Fruit fly (Drosophila melanogaster) whole organism, embryonic: ENCODE data around the gene Cerk.

Source experiments
- Aef1 ChIP-seq: fragments of 200-800 bp; sonication (Bioruptor generic); IDR thresholded peaks from 3 replicates; pipeline ENCODE4 v1.3.6; 2022; ENCODE audit warnings: missing biosample characterization, missing genetic modification characterization
- Awh ChIP-seq: fragments of 200-800 bp; sonication (Bioruptor generic); IDR thresholded peaks from 2 replicates; pipeline ENCODE4, ENCODE4 v1.3.6; 2022; ENCODE audit warnings: missing biosample characterization, missing genetic modification characterization
- B-H1 ChIP-seq: fragments of 200-800 bp; sonication (Bioruptor generic); IDR thresholded peaks from 3 replicates; pipeline ENCODE4 v1.3.6; 2022; ENCODE audit warnings: missing biosample characterization, missing genetic modification characterization
- Blimp-1 ChIP-seq: fragments of 200-800 bp; sonication (Bioruptor generic); optimal IDR thresholded peaks from 3 replicates; lab custom pipeline; 2018; ENCODE audit warnings: missing biosample characterization, missing genetic modification characterization, mild to moderate bottlenecking, moderate library complexity, missing genetic modification reagents
- CG10543 ChIP-seq: fragments of 200-800 bp; sonication (Bioruptor generic); optimal IDR thresholded peaks from 3 replicates; lab custom pipeline; 2017; ENCODE audit warnings: missing biosample characterization, mild to moderate bottlenecking, missing genetic modification characterization, moderate library complexity
- CG12391 ChIP-seq: fragments of 200-800 bp; sonication (Bioruptor generic); optimal IDR thresholded peaks from 3 replicates; lab custom pipeline; 2018; ENCODE audit warnings: missing biosample characterization, mild to moderate bottlenecking, missing genetic modification characterization, moderate library complexity
- CG12769 ChIP-seq: fragments of 200-800 bp; sonication (Bioruptor generic); optimal IDR thresholded peaks from 2 replicates; lab custom pipeline; 2019; ENCODE audit warnings: missing biosample characterization, mild to moderate bottlenecking, missing genetic modification characterization, moderate library complexity
- CG13287 ChIP-seq: fragments of 200-800 bp; sonication (Bioruptor generic); IDR thresholded peaks from 2 replicates; pipeline ENCODE4 v1.3.6; 2022; ENCODE audit warnings: missing biosample characterization, missing genetic modification characterization; ENCODE audit not compliant: partially characterized antibody
- CG13894 ChIP-seq: fragments of 200-800 bp; sonication (Bioruptor generic); optimal IDR thresholded peaks from 3 replicates; lab custom pipeline; 2018; ENCODE audit warnings: missing biosample characterization, mild to moderate bottlenecking, missing genetic modification characterization, moderate library complexity
- CG1529 ChIP-seq: fragments of 200-800 bp; sonication (Bioruptor generic); optimal IDR thresholded peaks from 3 replicates; lab custom pipeline; 2018; ENCODE audit warnings: missing biosample characterization, missing genetic modification characterization
- CG17186 ChIP-seq: fragments of 200-800 bp; sonication (Bioruptor generic); optimal IDR thresholded peaks from 3 replicates; lab custom pipeline; 2017; ENCODE audit warnings: missing biosample characterization, missing genetic modification reagents, missing genetic modification characterization
- CG32532 ChIP-seq: fragments of 200-800 bp; sonication (Bioruptor generic); IDR thresholded peaks from 2 replicates; pipeline ENCODE4 v1.3.6; 2022; ENCODE audit warnings: missing biosample characterization, missing genetic modification characterization
- CG6175 ChIP-seq: fragments of 200-800 bp; sonication (Bioruptor generic); IDR thresholded peaks from 3 replicates; pipeline ENCODE4 v1.3.6; 2022; ENCODE audit warnings: missing biosample characterization, missing genetic modification characterization
- CG7372 ChIP-seq: fragments of 200-800 bp; sonication (Bioruptor generic); IDR thresholded peaks from 2 replicates; pipeline ENCODE4 v1.3.6; 2022; ENCODE audit warnings: missing biosample characterization, missing genetic modification characterization
- CG8359 ChIP-seq: fragments of 200-800 bp; sonication (Bioruptor generic); optimal IDR thresholded peaks from 2 replicates; lab custom pipeline; 2017; ENCODE audit warnings: missing biosample characterization, mild to moderate bottlenecking, missing genetic modification characterization, borderline replicate concordance
- CoRest ChIP-seq: fragments of 200-800 bp; sonication (Bioruptor generic); optimal IDR thresholded peaks from 3 replicates; lab custom pipeline; 2018; ENCODE audit warnings: missing biosample characterization, mild to moderate bottlenecking, missing genetic modification characterization, moderate library complexity
- D19B ChIP-seq: fragments of 200-800 bp; sonication (Bioruptor generic); optimal IDR thresholded peaks from 2 replicates; lab custom pipeline; 2017; ENCODE audit warnings: missing biosample characterization, mild to moderate bottlenecking, missing genetic modification characterization
- Eip74EF ChIP-seq, 2 experiments: fragments of 200-800 bp in 1 of 2; fragments of >200 bp in 1 of 2; sonication (Bioruptor generic) in 1 of 2; optimal IDR thresholded peaks; 2 replicates each; lab custom pipeline; 2017 to 2019; ENCODE audit warnings: missing biosample characterization in 2 of 2, missing genetic modification characterization in 2 of 2, mild to moderate bottlenecking in 1 of 2, moderate library complexity in 1 of 2
- Ets65A ChIP-seq: fragments of 200-800 bp; sonication (Bioruptor generic); peaks from one replicate; lab custom pipeline; 2016; ENCODE audit warnings: missing biosample characterization, missing genetic modification characterization
- Med ChIP-seq: fragments of 200-800 bp; sonication (Bioruptor generic); peaks from one replicate; lab custom pipeline; 2016; ENCODE audit warnings: missing biosample characterization, missing genetic modification characterization, mild to moderate bottlenecking, inconsistent platforms, moderate library complexity
- NC2α ChIP-seq: fragments of 200-800 bp; sonication (Bioruptor generic); optimal IDR thresholded peaks from 2 replicates; lab custom pipeline; 2016; ENCODE audit warnings: missing biosample characterization, missing genetic modification characterization
- Nf-YC ChIP-seq: fragments of 200-800 bp; optimal IDR thresholded peaks from 3 replicates; lab custom pipeline; 2019; ENCODE audit warnings: missing biosample characterization, mild to moderate bottlenecking, missing genetic modification characterization, moderate library complexity
- Oli ChIP-seq: fragments of 200-800 bp; sonication (Bioruptor generic); optimal IDR thresholded peaks from 2 replicates; lab custom pipeline; 2018; ENCODE audit warnings: missing biosample characterization, mild to moderate bottlenecking, missing genetic modification characterization, moderate library complexity
- Sin3A ChIP-seq: fragments of >200 bp; optimal IDR thresholded peaks from 2 replicates; lab custom pipeline; 2018
- abd-A ChIP-seq: fragments of 200-800 bp; sonication (Bioruptor generic); optimal IDR thresholded peaks from 3 replicates; lab custom pipeline; 2019; ENCODE audit warnings: missing biosample characterization, mild to moderate bottlenecking, missing genetic modification characterization, moderate library complexity
- ash1 ChIP-seq: fragments of 200-800 bp; sonication (Bioruptor generic); optimal IDR thresholded peaks from 2 replicates; lab custom pipeline; 2018; ENCODE audit warnings: missing biosample characterization, mild to moderate bottlenecking, missing genetic modification characterization
- chinmo ChIP-seq: fragments of 200-800 bp; sonication (Bioruptor generic); IDR thresholded peaks from 4 replicates; pipeline ENCODE4 v1.3.6; 2022; ENCODE audit warnings: missing biosample characterization, missing genetic modification characterization; ENCODE audit not compliant: partially characterized antibody
- crol ChIP-seq: fragments of 200-800 bp; sonication (Bioruptor generic); IDR thresholded peaks from 2 replicates; pipeline ENCODE4 v1.3.6; 2022; ENCODE audit warnings: missing biosample characterization, missing genetic modification characterization
- ftz-f1 ChIP-seq: fragments of 200-800 bp; sonication (Bioruptor generic); optimal IDR thresholded peaks from 2 replicates; lab custom pipeline; 2016; ENCODE audit warnings: missing biosample characterization, missing genetic modification characterization
- hkb ChIP-seq, 2 experiments: fragments of 200-800 bp in 1 of 2; fragments of >200 bp in 1 of 2; sonication (Bioruptor generic) in 1 of 2; IDR thresholded peaks in 1 of 2; optimal IDR thresholded peaks in 1 of 2; 2 replicates each; pipeline versions ENCODE4 v1.3.6 to Lab custom; 2017 to 2022; ENCODE audit warnings: missing biosample characterization in 1 of 2, missing genetic modification characterization in 1 of 2
- kah ChIP-seq: fragments of 200-800 bp; sonication (Bioruptor generic); optimal IDR thresholded peaks from 2 replicates; lab custom pipeline; 2018; ENCODE audit warnings: missing biosample characterization, mild to moderate bottlenecking, missing genetic modification characterization
- kni ChIP-seq: fragments of 200-800 bp; sonication (Bioruptor generic); optimal IDR thresholded peaks from 3 replicates; lab custom pipeline; 2017; ENCODE audit warnings: mild to moderate bottlenecking, missing biosample characterization, missing genetic modification reagents, missing genetic modification characterization
- nmo ChIP-seq: fragments of 200-800 bp; sonication (Bioruptor generic); optimal IDR thresholded peaks from 2 replicates; lab custom pipeline; 2018; ENCODE audit warnings: missing biosample characterization, mild to moderate bottlenecking, missing genetic modification characterization, moderate library complexity
- nom ChIP-seq: fragments of 200-800 bp; sonication (Bioruptor generic); optimal IDR thresholded peaks from 2 replicates; lab custom pipeline; 2017; ENCODE audit warnings: missing biosample characterization, missing genetic modification characterization, mild to moderate bottlenecking, moderate library complexity, missing genetic modification reagents
- oc ChIP-seq: fragments of 200-800 bp; sonication (Bioruptor generic); optimal IDR thresholded peaks from 2 replicates; lab custom pipeline; 2018; ENCODE audit warnings: missing biosample characterization, mild to moderate bottlenecking, missing genetic modification characterization, moderate library complexity
- pros ChIP-seq: fragments of 200-800 bp; sonication (Bioruptor generic); optimal IDR thresholded peaks from 3 replicates; lab custom pipeline; 2019; ENCODE audit warnings: missing biosample characterization, mild to moderate bottlenecking, missing genetic modification characterization, moderate library complexity
- sd ChIP-seq: fragments of 200-800 bp; sonication (Bioruptor generic); optimal IDR thresholded peaks from 3 replicates; lab custom pipeline; 2018; ENCODE audit warnings: missing biosample characterization, mild to moderate bottlenecking, missing genetic modification characterization, moderate library complexity
- sna ChIP-seq: fragments of 200-800 bp; sonication (Bioruptor generic); IDR thresholded peaks from 2 replicates; pipeline ENCODE4 v1.3.6; 2022; ENCODE audit warnings: missing biosample characterization, missing genetic modification characterization; ENCODE audit not compliant: partially characterized antibody
- sqz ChIP-seq: fragments of 200-800 bp; sonication (Bioruptor generic); optimal IDR thresholded peaks from 3 replicates; lab custom pipeline; 2018; ENCODE audit warnings: missing biosample characterization, mild to moderate bottlenecking, missing genetic modification characterization
- tup ChIP-seq: fragments of 200-800 bp; sonication (Bioruptor generic); optimal IDR thresholded peaks from 2 replicates; lab custom pipeline; 2016; ENCODE audit warnings: missing biosample characterization, mild to moderate bottlenecking, missing genetic modification characterization, moderate library complexity
- vnd ChIP-seq: fragments of 200-800 bp; sonication (Bioruptor generic); IDR thresholded peaks from 3 replicates; pipeline ENCODE4 v1.3.6; 2022; ENCODE audit warnings: missing biosample characterization, missing genetic modification characterization; ENCODE audit not compliant: partially characterized antibody

Gene Cerk

dm6 chr3R:5364539-5365273 lies 3.4 kb downstream of the Cerk start (continued):
- TF ChIP-seq CoRest (tag; lab: Kevin White, UChicago) (no peak), Oli (no peak), Aef1 (GFP tag; lab: Robert Waterston, UW) (no peak), NC2α (GFP tag; lab: Kevin White, UChicago) (no peak), D19B (GFP tag; lab: Kevin White, UChicago) (no peak), CG1529 (GFP tag; lab: Kevin White, UChicago) (no peak), ash1 (GFP tag; lab: Kevin White, UChicago) (no peak)
- TF ChIP-seq, all 482 proteins: peak for 23

DNA sequence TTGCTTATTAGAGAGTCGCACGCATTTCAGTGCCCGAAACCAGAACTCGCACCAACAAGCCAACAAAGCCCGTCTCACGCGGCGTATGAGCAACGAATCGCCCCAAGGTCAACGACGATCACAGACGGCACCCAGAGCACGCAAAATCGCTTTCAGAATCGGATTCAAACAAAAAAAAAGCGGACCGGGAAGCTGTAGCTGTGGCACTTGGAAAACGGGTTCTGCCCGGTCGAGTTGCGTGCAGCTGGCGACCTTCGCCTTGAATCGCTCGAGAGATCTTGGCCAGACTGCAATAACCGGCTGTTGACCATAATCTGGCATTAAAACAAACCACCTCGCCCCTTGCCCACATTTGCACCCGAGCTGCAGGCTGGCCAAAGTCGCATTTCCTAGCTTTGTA lies 4.7 kb downstream of the Cerk start:
- TF ChIP-seq CG8359 (no peak), oc (peak; percentile 90), ftz-f1 (GFP tag; lab: Kevin White, UChicago) (peak; percentile 93), kah (GFP tag; lab: Kevin White, UChicago) (no peak), nmo (GFP tag; lab: Kevin White, UChicago) (no peak), CG12391 (tag; lab: Kevin White, UChicago) (no peak), CG12769 (tag; lab: Kevin White, UChicago) (peak; percentile 66), tup (no peak), Awh (0 out of 2 replicates have a peak, but pooled peaks have one; percentile 22), CG13287 (peak; percentile 37; the same call in 1 of the 2 replicates), CG6175 (GFP tag; lab: Robert Waterston, UW) (peak; percentile 67), kni (GFP tag; lab: Kevin White, UChicago) (peak; percentile 6), Ets65A (GFP tag; lab: Kevin White, UChicago) (peak; percentile 5), Med (GFP tag; lab: Kevin White, UChicago) (peak; percentile 37), CG10543 (GFP tag; lab: Kevin White, UChicago) (peak; percentile 68), pros (GFP tag; lab: Kevin White, UChicago) (peak; percentile 54), chinmo (GFP tag; lab: Robert Waterston, UW) (peak; percentile 100), vnd (GFP tag; lab: Robert Waterston, UW) (no peak), CG7372 (GFP tag; lab: Robert Waterston, UW) (peak; percentile 52), CG13894 (tag; lab: Kevin White, UChicago) (peak; percentile 62), B-H1 (0 out of 3 replicates have a peak, but pooled peaks have one; percentile 17), CG32532 (no peak), hkb (optimal IDR thresholded peaks at IDR 0.05; lab: Kevin White, UChicago) (no peak), hkb (GFP tag; IDR thresholded peaks at IDR 0.05; lab: Robert Waterston, UW) (0 out of 2 replicates have a peak, but pooled peaks have one; percentile 15), sd (tag; lab: Kevin White, UChicago) (peak; percentile 41), sqz (GFP tag; lab: Kevin White, UChicago) (peak; percentile 83), nom (peak; percentile 79), CG17186 (no peak), Sin3A (lab: Kevin White, UChicago) (no peak), sna (GFP tag; lab: Robert Waterston, UW) (0 out of 2 replicates have a peak, but pooled peaks have one; percentile 13), Eip74EF (GFP tag; optimal IDR thresholded peaks at IDR 0.05; lab: Kevin White, UChicago) (peak in 1 of 2 experiments; percentile 95), Nf-YC (tag; lab: Kevin White, UChicago) (no peak), abd-A (tag; lab: Kevin White, UChicago) (peak; percentile 64), Blimp-1 (GFP tag; lab: Kevin White, UChicago) (peak; percentile 11), crol (GFP tag; lab: Robert Waterston, UW) (peak; percentile 50; the same call in 1 of the 2 replicates)
